Worm (Caenorhabditis elegans): ENCODE results near the gene clec-71.

DNA sequence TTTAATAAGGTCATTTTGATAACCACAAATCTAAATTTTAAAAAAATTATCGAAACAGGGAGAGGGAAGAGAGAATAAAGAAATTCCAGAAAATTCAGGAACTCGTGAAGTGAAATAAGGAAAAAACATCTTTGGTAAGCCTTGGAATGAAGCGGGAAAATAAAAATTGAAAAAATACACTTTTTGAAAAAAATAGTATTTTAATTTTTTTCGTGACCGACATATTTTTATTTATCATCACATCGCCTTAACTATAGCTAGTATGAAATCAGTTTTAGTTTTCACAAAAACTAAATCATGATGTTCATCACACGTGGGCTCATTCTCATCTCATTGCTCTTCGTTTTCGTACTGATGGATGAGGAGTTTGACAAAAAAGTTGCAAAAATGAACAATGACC is 28.1 kb upstream of the clec-71 start, which contains the start of gene F56D6.13:
- TF ChIP-seq nhr-237 (tag; optimal IDR thresholded peaks at IDR 0.05) (no peak), sup-37 (GFP tag; optimal IDR thresholded peaks at IDR 0.05) (no peak), unc-62 (GFP tag; optimal IDR thresholded peaks at IDR 0.05) (no peak), egl-27 (tag; optimal IDR thresholded peaks at IDR 0.05) (no peak), nhr-85 (tag) (no peak), elt-3 (tag; optimal IDR thresholded peaks at IDR 0.05) (no peak), skn-1 (tag; optimal IDR thresholded peaks at IDR 0.05) (no peak), lir-3 (tag; optimal IDR thresholded peaks at IDR 0.05; ENCODE audit: poor library complexity) (no peak), vab-15 (tag; optimal IDR thresholded peaks at IDR 0.05) (no peak), fos-1 (tag; optimal IDR thresholded peaks at IDR 0.05) (no peak), tlp-1 (tag; optimal IDR thresholded peaks at IDR 0.05) (no peak), tbx-2 (tag; optimal IDR thresholded peaks at IDR 0.05) (no peak), nhr-77 (tag; optimal IDR thresholded peaks at IDR 0.05) (no peak), nhr-12 (tag; optimal IDR thresholded peaks at IDR 0.05) (no peak)

Data from whole organism, L1 larva.